Fruit fly (Drosophila melanogaster) whole organism, larva: Measurements from ENCODE around the gene CG45045.

Experiments
- noc ChIP-seq: fragments of 200-800 bp; sonication (Bioruptor generic); optimal IDR thresholded peaks from 3 replicates; lab custom pipeline; 2019; ENCODE audit warnings: missing biosample characterization, mild to moderate bottlenecking, missing genetic modification characterization, moderate library complexity

The CG45045 gene

dm6 chr3R:17655040-17655439, 12.3 kb upstream of the CG45045 start:
- TF ChIP-seq noc (tag; lab: Kevin White, UChicago), result no peak

- TF ChIP-seq noc (tag; lab: Kevin White, UChicago), result no peak
Measured at dm6 chr3R:17656923-17657322, 10.4 kb upstream of the CG45045 start.

- TF ChIP-seq noc (tag; lab: Kevin White, UChicago), result no peak
Measured at dm6 chr3R:17666061-17666796, 1.1 kb upstream of the CG45045 start.

DNA sequence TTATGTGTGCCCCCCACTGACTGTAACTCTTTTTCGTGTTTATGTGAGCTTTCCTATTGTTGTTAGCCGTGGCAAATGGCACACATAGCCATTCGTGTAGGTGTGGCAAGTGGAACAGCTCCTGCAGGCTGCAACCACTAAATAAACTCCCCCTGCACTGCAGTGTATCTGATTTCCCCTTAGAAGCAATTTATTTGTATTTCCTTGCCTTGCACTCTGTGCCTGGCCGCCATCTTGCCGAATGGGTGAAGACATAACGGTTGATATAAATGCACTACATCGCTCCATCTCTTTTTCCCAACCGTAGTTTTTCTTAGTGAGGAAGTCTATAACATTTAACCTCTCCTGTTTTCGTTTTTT, 595 bp upstream of the CG45045 start:
- TF ChIP-seq noc (tag; lab: Kevin White, UChicago), result no peak

DNA sequence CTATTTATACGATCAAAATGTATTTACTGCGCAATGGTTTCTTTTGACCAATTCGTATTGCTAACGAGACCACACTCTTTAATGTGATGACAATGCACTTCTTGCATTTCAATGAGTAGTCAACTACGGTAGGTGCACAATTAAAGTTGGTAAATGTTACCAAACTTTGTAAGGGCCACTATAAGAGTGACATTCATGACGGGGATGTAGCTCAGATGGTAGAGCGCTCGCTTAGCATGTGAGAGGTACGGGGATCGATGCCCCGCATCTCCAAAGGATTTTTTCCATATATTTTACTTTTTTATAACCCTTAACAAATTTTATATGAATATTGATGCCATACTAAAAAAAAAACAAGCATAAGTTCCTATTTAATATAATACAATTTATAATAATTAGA, 615 bp downstream of the CG45045 start:
- TF ChIP-seq noc (tag; lab: Kevin White, UChicago), result no peak

- no peak for TF ChIP-seq noc (tag; lab: Kevin White, UChicago)
Measured at dm6 chr3R:17670202-17670856, 3.0 kb downstream of the CG45045 start.

- TF ChIP-seq noc (tag; lab: Kevin White, UChicago), result no peak
Measured at dm6 chr3R:17670857-17671336, 3.5 kb downstream of the CG45045 start, which contains the start of the genes CG7523 and Mps1. Gene CG7523 (minus strand): TSS chr3R:17670895. Gene Mps1 (plus strand): TSS chr3R:17671271.

dm6 chr3R:17678138-17678873, 10.9 kb downstream of the CG45045 start:
- no peak for TF ChIP-seq noc (tag; lab: Kevin White, UChicago)

DNA sequence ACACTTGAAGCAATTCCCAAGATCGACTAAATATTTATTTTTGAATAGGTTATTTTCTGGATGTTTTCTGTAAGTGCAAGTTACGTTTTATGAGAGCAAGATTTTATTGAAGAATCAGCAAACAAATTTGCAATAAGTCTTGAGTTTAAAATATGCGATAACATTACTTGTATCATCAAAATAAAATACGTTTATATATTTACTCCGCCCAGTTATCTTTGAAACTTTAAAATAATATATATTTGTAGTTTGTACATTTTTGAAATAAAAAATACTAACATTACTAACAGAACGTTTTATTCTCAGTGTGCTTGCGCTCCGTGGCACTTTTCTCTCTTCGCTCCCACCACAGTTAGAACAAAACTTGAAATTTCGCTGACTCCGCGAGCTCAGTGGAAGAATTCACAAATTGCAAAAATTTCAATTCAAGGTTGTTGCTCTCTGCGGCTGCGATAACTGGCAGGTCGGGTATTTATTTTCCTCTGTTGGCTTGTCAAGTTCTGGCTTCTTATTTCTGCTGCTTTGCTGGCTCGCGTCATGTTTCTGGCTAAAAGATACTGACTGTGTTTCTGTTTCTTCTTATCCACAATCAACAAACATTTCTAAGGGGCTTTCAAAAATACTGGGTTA, 12.1 kb downstream of the CG45045 start:
- peak; percentile 94 for TF ChIP-seq noc (tag; lab: Kevin White, UChicago)

DNA sequence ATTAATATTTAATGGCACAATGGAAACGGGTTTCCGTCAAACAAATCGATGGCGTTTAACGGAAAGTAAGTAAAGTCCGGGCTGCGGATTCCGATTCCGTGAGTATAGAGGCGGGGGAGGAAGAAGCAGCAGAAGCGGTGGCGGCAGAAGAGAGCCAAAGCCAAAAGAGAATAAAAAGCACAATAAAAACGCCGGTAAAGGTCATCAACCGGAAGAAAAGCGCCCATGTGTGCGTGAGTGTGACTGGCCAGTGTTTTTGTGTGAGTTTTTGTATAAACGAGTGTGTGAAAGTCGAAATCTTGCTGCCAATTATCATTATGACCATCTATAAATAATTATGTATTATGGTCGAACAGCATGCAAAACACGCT, 12.9 kb downstream of the CG45045 start:
- TF ChIP-seq noc (tag; lab: Kevin White, UChicago), result no peak

DNA sequence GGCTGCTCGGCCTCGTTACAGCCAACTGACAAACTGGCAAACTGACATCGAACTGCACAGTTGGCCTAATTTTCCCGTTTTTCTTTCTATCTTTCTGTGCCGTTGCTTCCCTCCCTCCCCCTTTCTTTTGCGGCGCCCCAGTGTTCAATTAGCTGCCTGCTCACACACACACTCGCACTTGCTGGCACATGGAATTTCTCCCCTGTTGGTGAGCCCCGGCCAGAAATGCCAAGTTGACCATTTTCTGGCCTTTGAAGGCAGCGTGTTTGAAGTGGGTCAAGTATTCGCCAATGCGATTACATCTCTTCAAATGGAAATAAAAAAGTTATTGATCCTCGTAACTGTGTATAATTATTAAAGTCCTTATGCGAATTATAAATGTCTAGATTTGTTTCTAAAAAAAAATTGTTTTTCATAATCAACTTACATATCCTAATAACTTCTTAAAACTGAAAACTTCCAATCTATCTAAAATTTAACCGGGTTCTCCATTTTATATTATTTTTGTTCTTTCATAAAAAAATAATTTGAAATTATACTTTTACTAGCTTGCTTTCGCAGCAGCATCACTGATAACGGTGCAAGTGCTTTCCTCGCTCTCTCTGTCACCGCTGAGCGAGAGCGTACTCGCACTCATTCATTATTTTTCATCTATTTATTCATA, 13.4 kb downstream of the CG45045 start:
- peak; percentile 48 for TF ChIP-seq noc (tag; lab: Kevin White, UChicago)

DNA sequence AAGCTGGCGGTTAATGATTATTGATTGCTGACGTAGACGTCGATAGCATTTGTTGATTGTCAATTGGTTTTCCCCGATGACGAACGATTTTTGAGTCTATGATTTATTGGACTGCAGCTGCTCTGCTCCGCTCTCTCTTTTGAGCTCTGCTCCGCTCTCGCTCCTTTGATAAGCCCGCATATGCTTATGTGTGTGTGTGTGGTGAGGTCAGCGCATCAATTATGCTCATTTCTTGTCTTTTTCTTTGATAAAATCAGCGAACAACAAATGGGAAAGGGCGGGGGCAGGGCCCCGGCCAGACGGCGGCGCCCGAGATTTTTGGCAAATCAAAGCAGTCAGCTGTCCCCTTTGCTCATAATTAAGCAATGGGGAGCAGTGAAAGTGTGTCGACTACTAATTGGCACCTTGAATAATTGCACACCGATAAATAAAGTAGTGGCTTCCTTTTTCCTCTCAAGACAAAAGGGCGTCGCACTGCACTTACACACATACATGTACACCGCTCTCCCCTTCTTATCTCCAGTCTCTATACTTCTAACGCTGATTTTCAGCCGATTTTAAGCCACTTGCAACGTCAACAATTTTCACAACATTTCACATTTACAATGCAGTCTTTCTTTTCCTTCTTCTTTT, 14.4 kb downstream of the CG45045 start:
- no peak for TF ChIP-seq noc (tag; lab: Kevin White, UChicago)

DNA sequence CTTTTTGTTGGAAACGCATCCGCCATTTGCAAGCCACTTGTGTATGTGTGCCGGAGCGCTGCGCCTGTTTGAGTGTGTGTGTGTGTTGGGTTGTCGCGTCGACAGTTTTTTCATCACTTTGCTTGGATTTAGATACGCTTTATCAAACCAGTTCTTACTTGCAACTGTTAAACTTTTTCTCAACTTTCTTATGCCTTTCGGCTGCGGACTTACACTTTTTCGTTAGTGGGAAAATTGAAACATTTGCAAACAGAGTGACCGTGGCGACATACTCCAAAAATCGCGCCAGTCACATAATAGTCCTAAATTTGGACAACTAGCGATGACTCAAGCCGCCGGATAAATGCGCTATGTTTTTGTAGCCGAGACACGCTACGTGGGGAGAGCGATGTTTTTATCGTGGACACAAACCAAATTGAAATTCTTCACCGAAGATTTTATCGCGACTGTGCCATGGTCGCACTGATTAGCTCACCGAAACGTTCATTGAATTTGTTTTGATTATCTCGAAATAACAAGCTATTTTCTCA, 14.9 kb downstream of the CG45045 start, which contains the start of the genes alt and CG7655:
Gene alt, minus strand, starts transcription at position 272 of the 530 bp plus-strand sequence.
Gene CG7655, plus strand, starts transcription at position 426 of the 530 bp plus-strand sequence.
- no peak for TF ChIP-seq noc (tag; lab: Kevin White, UChicago)

dm6 chr3R:17684854-17685253, 17.5 kb downstream of the CG45045 start, which contains the start of the genes CG31251 and CG31360:
Gene CG31251 (minus strand): TSS chr3R:17684915.
Gene CG31360 (plus strand): TSS chr3R:17685097.
- no peak for TF ChIP-seq noc (tag; lab: Kevin White, UChicago)
